Worm (Caenorhabditis elegans): ENCODE measurements around the gene srbc-45.

ce11 chrV:12819155-12819554 is 15.8 kb downstream of the srbc-45 start:
- TF ChIP-seq nhr-28 (tag; optimal IDR thresholded peaks at IDR 0.05): no peak
- no peak for TF ChIP-seq nhr-76 (tag; optimal IDR thresholded peaks at IDR 0.05)
- no peak for TF ChIP-seq ces-1 (GFP tag; optimal IDR thresholded peaks at IDR 0.05)
- no peak for TF ChIP-seq unc-39 (tag; optimal IDR thresholded peaks at IDR 0.05)
- no peak for TF ChIP-seq tbx-8 (GFP tag; optimal IDR thresholded peaks at IDR 0.05)
- TF ChIP-seq nhr-12 (tag; optimal IDR thresholded peaks at IDR 0.05): no peak
- no peak for TF ChIP-seq nhr-237 (tag; optimal IDR thresholded peaks at IDR 0.05)
- TF ChIP-seq unc-62 (GFP tag; optimal IDR thresholded peaks at IDR 0.05): no peak

Data from whole organism, mixed stage, embryonic.